Worm (Caenorhabditis elegans) whole organism, L2 larva: ENCODE measurements around the gene cutl-22.
A peak's percentile ranks its signal among the peaks of the same experiment; 100 is the strongest.

Source experiments
- C34F6.9 ChIP-seq: fragments of 150-350 bp; optimal IDR thresholded peaks from 2 replicates; lab custom pipeline; 2014; ENCODE audit warnings: missing biosample characterization, missing genetic modification characterization
- R02D3.7 ChIP-seq: fragments of 150-350 bp; optimal IDR thresholded peaks from 2 replicates; lab custom pipeline; 2014; ENCODE audit warnings: missing biosample characterization, missing genetic modification characterization
- Y55F3AM.14 ChIP-seq: fragments of 200-800 bp; sonication (Bioruptor generic); optimal IDR thresholded peaks from 2 replicates; lab custom pipeline; 2018; ENCODE audit warnings: mild to moderate bottlenecking, missing genetic modification characterization, missing compliant biosample characterization
- aly-2 ChIP-seq: fragments of 150-350 bp; optimal IDR thresholded peaks from 2 replicates; lab custom pipeline; 2014; ENCODE audit warnings: missing biosample characterization, missing genetic modification characterization
- ama-1 ChIP-seq: fragments of 150-350 bp; optimal IDR thresholded peaks from 2 replicates; lab custom pipeline; 2018; ENCODE audit warnings: inconsistent platforms
- blmp-1 ChIP-seq: sonication (generic microtip); optimal IDR thresholded peaks from 2 replicates; lab custom pipeline; 2017; ENCODE audit warnings: missing genetic modification characterization, mild to moderate bottlenecking, missing compliant biosample characterization, antibody characterized with exemption, moderate library complexity; ENCODE audit not compliant: insufficient read depth
- ceh-82 ChIP-seq: fragments of 150-350 bp; optimal IDR thresholded peaks from 2 replicates; lab custom pipeline; 2014; ENCODE audit warnings: missing biosample characterization, missing genetic modification characterization
- crh-2 ChIP-seq: sonication (generic microtip); optimal IDR thresholded peaks from 2 replicates; lab custom pipeline; 2017; ENCODE audit warnings: missing biosample characterization, missing genetic modification characterization
- dmd-4 ChIP-seq: sonication (generic microtip); optimal IDR thresholded peaks from 2 replicates; lab custom pipeline; 2017; ENCODE audit warnings: missing biosample characterization, missing genetic modification characterization
- egl-27 ChIP-seq: sonication (generic microtip); optimal IDR thresholded peaks from 3 replicates; lab custom pipeline; 2017; ENCODE audit warnings: missing biosample characterization, missing genetic modification reagents, missing genetic modification characterization
- elt-3 ChIP-seq: sonication (generic microtip); optimal IDR thresholded peaks from 2 replicates; lab custom pipeline; 2017; ENCODE audit warnings: missing biosample characterization, missing genetic modification characterization
- fos-1 ChIP-seq: fragments of 150-350 bp; optimal IDR thresholded peaks from 2 replicates; lab custom pipeline; 2014; ENCODE audit warnings: missing biosample characterization, missing genetic modification characterization
- gmeb-1 ChIP-seq: fragments of 150-350 bp; optimal IDR thresholded peaks from 2 replicates; lab custom pipeline; 2014; ENCODE audit warnings: missing biosample characterization, missing genetic modification characterization
- lin-11 ChIP-seq: fragments of 150-350 bp; sonication (generic microtip); optimal IDR thresholded peaks from 2 replicates; lab custom pipeline; 2014; ENCODE audit warnings: missing biosample characterization, missing genetic modification characterization, inconsistent platforms, mixed read lengths
- lin-13 ChIP-seq: fragments of 150-350 bp; optimal IDR thresholded peaks from 2 replicates; lab custom pipeline; 2014; ENCODE audit warnings: missing biosample characterization, missing genetic modification reagents, missing genetic modification characterization
- lin-39 ChIP-seq: fragments of 150-350 bp; optimal IDR thresholded peaks from 2 replicates; lab custom pipeline; 2014; ENCODE audit warnings: missing biosample characterization, missing genetic modification reagents, missing genetic modification characterization
- lsy-2 ChIP-seq, 2 experiments: fragments of 150-350 bp in 1 of 2; sonication (generic microtip) in 1 of 2; optimal IDR thresholded peaks; 2 replicates each; lab custom pipeline; 2014 to 2017; ENCODE audit warnings: missing biosample characterization in 2 of 2, missing genetic modification characterization in 2 of 2
- mab-5 ChIP-seq: fragments of 150-350 bp; optimal IDR thresholded peaks from 2 replicates; lab custom pipeline; 2014; ENCODE audit warnings: missing biosample characterization, missing genetic modification characterization
- mbf-1 ChIP-seq: sonication (generic microtip); optimal IDR thresholded peaks from 2 replicates; lab custom pipeline; 2017; ENCODE audit warnings: missing biosample characterization, missing genetic modification characterization
- nhr-10 ChIP-seq: sonication (generic microtip); optimal IDR thresholded peaks from 2 replicates; lab custom pipeline; 2017; ENCODE audit warnings: missing biosample characterization, missing genetic modification characterization
- nhr-11 ChIP-seq: fragments of 150-350 bp; optimal IDR thresholded peaks from 2 replicates; lab custom pipeline; 2014; ENCODE audit warnings: missing biosample characterization, missing genetic modification characterization
- nhr-12 ChIP-seq: fragments of 150-350 bp; optimal IDR thresholded peaks from 2 replicates; lab custom pipeline; 2014; ENCODE audit warnings: missing biosample characterization, missing genetic modification characterization
- nhr-129 ChIP-seq: fragments of 150-350 bp; optimal IDR thresholded peaks from 2 replicates; lab custom pipeline; 2014; ENCODE audit warnings: missing biosample characterization, missing genetic modification characterization
- nhr-21 ChIP-seq: fragments of 150-350 bp; optimal IDR thresholded peaks from 2 replicates; lab custom pipeline; 2014; ENCODE audit warnings: missing biosample characterization, missing genetic modification characterization
- nhr-23 ChIP-seq: fragments of 150-350 bp; optimal IDR thresholded peaks from 2 replicates; lab custom pipeline; 2014; ENCODE audit warnings: missing biosample characterization, missing genetic modification reagents, missing genetic modification characterization
- nhr-237 ChIP-seq: fragments of 150-350 bp; optimal IDR thresholded peaks from 2 replicates; lab custom pipeline; 2014; ENCODE audit warnings: missing biosample characterization, missing genetic modification characterization
- nhr-25 ChIP-seq: fragments of 150-350 bp; sonication (generic microtip); optimal IDR thresholded peaks from 3 replicates; lab custom pipeline; 2014; ENCODE audit warnings: missing biosample characterization, missing genetic modification characterization
- nhr-6 ChIP-seq: fragments of 150-350 bp; optimal IDR thresholded peaks from 2 replicates; lab custom pipeline; 2014; ENCODE audit warnings: missing biosample characterization, missing genetic modification characterization
- nhr-77 ChIP-seq: fragments of 150-350 bp; optimal IDR thresholded peaks from 2 replicates; lab custom pipeline; 2014; ENCODE audit warnings: missing biosample characterization, missing genetic modification characterization
- peb-1 ChIP-seq: fragments of 150-350 bp; optimal IDR thresholded peaks from 2 replicates; lab custom pipeline; 2014; ENCODE audit warnings: missing biosample characterization, missing genetic modification characterization
- sem-4 ChIP-seq: fragments of 150-350 bp; optimal IDR thresholded peaks from 2 replicates; lab custom pipeline; 2014; ENCODE audit warnings: missing biosample characterization, missing genetic modification reagents, missing genetic modification characterization
- sma-3 ChIP-seq: sonication (generic microtip); optimal IDR thresholded peaks from 2 replicates; lab custom pipeline; 2016; ENCODE audit warnings: missing genetic modification reagents, missing genetic modification characterization, missing compliant biosample characterization
- sma-9 ChIP-seq, 2 experiments: fragments of 150-350 bp in 1 of 2; sonication (generic microtip) in 1 of 2; optimal IDR thresholded peaks; 2 replicates each; lab custom pipeline; 2014 to 2016; ENCODE audit warnings: missing genetic modification characterization in 2 of 2, mild to moderate bottlenecking in 1 of 2, missing biosample characterization in 1 of 2, missing compliant biosample characterization in 1 of 2, missing genetic modification reagents in 1 of 2, moderate library complexity in 1 of 2
- snpc-4 ChIP-seq: fragments of 150-350 bp; optimal IDR thresholded peaks from 2 replicates; lab custom pipeline; 2014; ENCODE audit warnings: missing biosample characterization, missing genetic modification characterization
- unc-55 ChIP-seq: fragments of 150-350 bp; sonication (generic microtip); optimal IDR thresholded peaks from 3 replicates; lab custom pipeline; 2014; ENCODE audit warnings: missing biosample characterization, missing genetic modification reagents, missing genetic modification characterization
- unc-62 ChIP-seq: fragments of 150-350 bp; optimal IDR thresholded peaks from 2 replicates; lab custom pipeline; 2014; ENCODE audit warnings: missing biosample characterization, missing genetic modification reagents, missing genetic modification characterization
- zag-1 ChIP-seq: fragments of 150-350 bp; optimal IDR thresholded peaks from 2 replicates; lab custom pipeline; 2014; ENCODE audit warnings: missing biosample characterization, missing genetic modification characterization
- ztf-4 ChIP-seq: fragments of 150-350 bp; optimal IDR thresholded peaks from 2 replicates; lab custom pipeline; 2014; ENCODE audit warnings: missing biosample characterization, missing genetic modification characterization

Gene cutl-22

DNA sequence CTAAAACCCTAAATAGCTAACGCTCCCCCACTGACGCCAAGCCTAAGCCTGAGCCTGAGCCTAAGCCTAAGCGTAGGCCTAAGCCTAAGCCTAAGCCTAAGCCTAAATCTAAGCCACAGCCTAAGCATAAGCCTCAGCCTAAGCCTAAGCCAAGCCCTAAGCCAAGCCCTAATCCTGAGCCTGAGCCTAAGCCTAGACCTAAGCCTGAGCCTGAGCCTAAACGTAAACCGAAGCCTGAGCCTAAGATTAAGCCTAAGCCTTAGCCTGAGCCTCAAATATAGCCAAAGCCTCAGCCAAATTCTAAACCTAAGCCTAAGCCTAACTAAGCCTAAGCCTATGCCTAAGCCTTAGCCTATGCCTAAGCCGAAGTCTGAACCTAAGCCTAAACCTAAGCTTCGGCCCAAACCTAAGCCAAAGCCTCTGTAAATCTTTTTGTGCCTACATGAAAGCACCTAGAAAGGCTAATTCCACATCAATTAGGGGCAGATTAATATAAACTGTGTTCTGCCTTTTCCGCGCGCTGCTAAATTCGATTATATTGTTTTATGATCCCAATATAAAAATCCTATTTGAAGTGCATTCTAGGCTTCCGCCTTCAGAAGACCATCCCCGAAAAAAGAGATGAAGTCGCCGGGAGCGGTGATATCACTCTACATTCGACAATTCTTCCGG lies 23.7 kb downstream of the cutl-22 start, which contains the start of gene ptr-16:
ptr-16 (plus strand) TSS at position 622 of the 672 bp plus-strand sequence.
- no peak for TF ChIP-seq blmp-1 (tag; lab: Kevin White, UChicago)
- no peak for TF ChIP-seq lin-39
- TF ChIP-seq nhr-129 (tag; lab: Kevin White, UChicago) = no peak
- no peak for TF ChIP-seq mbf-1 (tag; lab: Kevin White, UChicago)
- no peak for TF ChIP-seq aly-2 (tag; lab: Kevin White, UChicago)
- no peak for TF ChIP-seq nhr-25 (tag; lab: Kevin White, UChicago)
- no peak for TF ChIP-seq R02D3.7 (tag; lab: Kevin White, UChicago)
- no peak for TF ChIP-seq peb-1
- no peak for TF ChIP-seq sma-3 (GFP tag; lab: Kevin White, UChicago)
- TF ChIP-seq elt-3 (tag; lab: Kevin White, UChicago) = no peak
- no peak for TF ChIP-seq crh-2
- no peak for TF ChIP-seq zag-1 (tag; lab: Kevin White, UChicago)
- no peak for TF ChIP-seq sma-9 (GFP tag; optimal IDR thresholded peaks at IDR 0.05; lab: Kevin White, UChicago)
- TF ChIP-seq sma-9 (tag; optimal IDR thresholded peaks at IDR 0.05; lab: Kevin White, UChicago) = no peak
- no peak for TF ChIP-seq nhr-23 (tag; lab: Kevin White, UChicago)
- TF ChIP-seq nhr-21 (tag; lab: Kevin White, UChicago) = no peak
- no peak for TF ChIP-seq nhr-12 (tag; lab: Kevin White, UChicago)
- TF ChIP-seq sem-4 (tag; lab: Kevin White, UChicago) = no peak
- no peak for TF ChIP-seq nhr-77

- no peak for TF ChIP-seq nhr-6 (tag; lab: Kevin White, UChicago)
- no peak for TF ChIP-seq nhr-129 (tag; lab: Kevin White, UChicago)
- no peak for TF ChIP-seq nhr-23 (tag; lab: Kevin White, UChicago)
- no peak for TF ChIP-seq dmd-4 (tag; lab: Kevin White, UChicago)
- TF ChIP-seq zag-1 (tag; lab: Kevin White, UChicago) = no peak
- TF ChIP-seq blmp-1 (tag; lab: Kevin White, UChicago) = no peak
- TF ChIP-seq nhr-77 = no peak
- TF ChIP-seq lin-39 = no peak
- no peak for TF ChIP-seq lin-11
- TF ChIP-seq Y55F3AM.14 (GFP tag; lab: Kevin White, UChicago) = no peak
- TF ChIP-seq mab-5 (tag; lab: Kevin White, UChicago) = no peak
- no peak for TF ChIP-seq lsy-2 (tag; optimal IDR thresholded peaks at IDR 0.05; lab: Kevin White, UChicago)
- no peak for TF ChIP-seq C34F6.9
These were observed 29.1 kb downstream of the cutl-22 start for ce11 chrV:1170591-1170990.

DNA sequence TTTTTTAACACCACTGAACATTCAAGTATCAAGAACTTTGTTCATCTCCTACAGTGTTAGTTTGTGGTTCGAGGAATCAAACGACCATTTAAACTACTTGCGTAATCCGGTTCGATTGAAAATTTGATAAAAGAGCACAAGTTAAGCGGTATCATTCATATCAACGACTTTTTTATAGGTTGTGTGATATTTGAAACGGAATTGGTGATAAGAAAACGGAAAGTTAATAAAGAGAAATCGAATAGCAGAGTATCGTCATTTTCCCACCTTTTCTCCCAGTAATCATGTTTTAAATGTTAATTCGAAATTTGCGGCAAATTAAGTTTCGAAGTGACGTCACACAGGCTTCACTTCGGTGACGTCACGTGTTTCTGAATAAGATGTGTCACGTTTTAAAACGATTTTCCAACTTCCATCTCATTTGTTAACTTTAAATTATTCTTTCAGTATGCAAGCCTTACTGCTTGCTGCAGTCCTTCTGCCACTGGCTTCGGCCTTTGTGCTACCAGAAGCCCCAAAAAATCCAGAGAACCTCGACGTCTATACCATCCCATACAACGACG lies 34.8 kb downstream of the cutl-22 start, which contains the start of gene T21H3.1:
T21H3.1 (plus strand) TSS at position 448 of the 563 bp plus-strand sequence.
- TF ChIP-seq nhr-11 = no peak
- TF ChIP-seq fos-1 (tag; lab: Kevin White, UChicago) = peak; percentile 92
- peak; percentile 57 for TF ChIP-seq crh-2
- TF ChIP-seq sma-9 (GFP tag; optimal IDR thresholded peaks at IDR 0.05; lab: Kevin White, UChicago) = peak; percentile 60
- no peak for TF ChIP-seq sma-9 (tag; optimal IDR thresholded peaks at IDR 0.05; lab: Kevin White, UChicago)

DNA sequence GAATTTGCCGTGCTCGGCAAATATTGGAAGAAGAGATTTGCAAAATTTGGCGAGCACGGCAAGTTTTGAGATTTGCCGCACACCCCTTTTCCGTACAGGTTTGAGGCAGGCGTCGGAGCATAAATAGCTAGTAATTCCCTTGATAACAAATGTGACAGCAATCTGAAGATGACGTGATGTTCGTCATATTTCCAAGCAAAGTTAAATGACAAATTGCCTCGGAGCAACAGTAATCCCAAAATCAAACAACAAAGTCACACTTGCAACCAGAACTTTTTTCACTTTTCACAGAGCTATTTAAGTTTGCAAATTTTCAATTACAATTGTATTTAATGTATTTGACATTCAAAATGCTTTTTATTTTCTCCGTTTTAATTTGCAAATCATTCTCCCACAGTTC lies 37.7 kb downstream of the cutl-22 start, which contains the start of gene F25A2.1:
F25A2.1 (plus strand) TSS at position 301 of the 400 bp plus-strand sequence.
- peak; percentile 19 for TF ChIP-seq fos-1 (tag; lab: Kevin White, UChicago)
- no peak for TF ChIP-seq nhr-11

ce11 chrV:1195995-1196394 lies 54.5 kb downstream of the cutl-22 start, which contains the start of the genes wrb-1 and Y50D4A.4:
TSS of gene wrb-1 (plus strand) at chrV:1196072.
TSS of gene Y50D4A.4 (minus strand) at chrV:1196127.
- TF ChIP-seq lin-39 (no peak), lin-13 (GFP tag; lab: Kevin White, UChicago) (peak; percentile 77), nhr-12 (tag; lab: Kevin White, UChicago) (no peak), lsy-2 (tag; optimal IDR thresholded peaks at IDR 0.05; lab: Kevin White, UChicago) (peak; percentile 45 to 83), fos-1 (tag; lab: Kevin White, UChicago) (peak; percentile 18), nhr-11 (no peak), C34F6.9 (peak; percentile 85), nhr-10 (tag; lab: Kevin White, UChicago) (no peak), mbf-1 (tag; lab: Kevin White, UChicago) (no peak), nhr-6 (tag; lab: Kevin White, UChicago) (no peak), peb-1 (no peak), nhr-237 (tag; lab: Kevin White, UChicago) (no peak), ceh-82 (tag; lab: Kevin White, UChicago) (no peak), unc-62 (GFP tag; lab: Kevin White, UChicago) (no peak), nhr-21 (tag; lab: Kevin White, UChicago) (peak; percentile 55), ama-1 (lab: Kevin White, UChicago) (no peak), gmeb-1 (tag; lab: Kevin White, UChicago) (peak; percentile 83), nhr-77 (no peak), ztf-4 (tag; lab: Kevin White, UChicago) (peak; percentile 6), dmd-4 (tag; lab: Kevin White, UChicago) (no peak), aly-2 (tag; lab: Kevin White, UChicago) (no peak), zag-1 (tag; lab: Kevin White, UChicago) (no peak), egl-27 (tag; lab: Kevin White, UChicago) (no peak), snpc-4 (tag; lab: Kevin White, UChicago) (peak; percentile 24), crh-2 (peak; percentile 54), sma-9 (GFP tag; optimal IDR thresholded peaks at IDR 0.05; lab: Kevin White, UChicago) (no peak), sma-9 (tag; optimal IDR thresholded peaks at IDR 0.05; lab: Kevin White, UChicago) (no peak), unc-55 (peak; percentile 85), sem-4 (tag; lab: Kevin White, UChicago) (peak; percentile 54), elt-3 (tag; lab: Kevin White, UChicago) (no peak), Y55F3AM.14 (GFP tag; lab: Kevin White, UChicago) (no peak)
